Fruit fly (Drosophila melanogaster) whole organism, embryonic: ENCODE data around the gene CG6788.

Experiments used
- Atf-2 ChIP-seq: fragments of 200-800 bp; sonication (Bioruptor generic); optimal IDR thresholded peaks from 2 replicates; lab custom pipeline; 2016; ENCODE audit warnings: missing biosample characterization, missing genetic modification characterization
- Bdp1 ChIP-seq: fragments of 200-800 bp; sonication (Bioruptor generic); optimal IDR thresholded peaks from 3 replicates; lab custom pipeline; 2016; ENCODE audit warnings: missing biosample characterization, missing genetic modification characterization
- CG10147 ChIP-seq: fragments of 200-800 bp; sonication (Bioruptor generic); optimal IDR thresholded peaks from 2 replicates; lab custom pipeline; 2019; ENCODE audit warnings: missing biosample characterization, mild to moderate bottlenecking, missing genetic modification characterization, moderate library complexity
- CG11398 ChIP-seq: fragments of 200-800 bp; sonication (Bioruptor generic); optimal IDR thresholded peaks from 2 replicates; lab custom pipeline; 2016; ENCODE audit warnings: missing biosample characterization, missing genetic modification characterization
- CG12236 ChIP-seq: fragments of 200-800 bp; sonication (Bioruptor generic); optimal IDR thresholded peaks from 2 replicates; lab custom pipeline; 2016; ENCODE audit warnings: missing biosample characterization, missing genetic modification characterization
- CG14050 ChIP-seq: fragments of 200-800 bp; sonication (Bioruptor generic); IDR thresholded peaks from 3 replicates; pipeline ENCODE4 v1.3.6; 2022; ENCODE audit warnings: missing biosample characterization, missing genetic modification characterization
- CG14860 ChIP-seq: fragments of 200-800 bp; sonication (Bioruptor generic); IDR thresholded peaks from 3 replicates; pipeline ENCODE4 v1.3.6; 2022; ENCODE audit warnings: missing biosample characterization, missing genetic modification characterization; ENCODE audit not compliant: partially characterized antibody
- CG15479 ChIP-seq: fragments of 200-800 bp; sonication (Bioruptor generic); optimal IDR thresholded peaks from 3 replicates; lab custom pipeline; 2019; ENCODE audit warnings: missing biosample characterization, mild to moderate bottlenecking, missing genetic modification characterization, moderate library complexity
- CG16813 ChIP-seq: fragments of 200-800 bp; sonication (Bioruptor generic); IDR thresholded peaks from 3 replicates; pipeline ENCODE4 v1.3.6; 2022; ENCODE audit warnings: missing biosample characterization, missing genetic modification characterization; ENCODE audit not compliant: partially characterized antibody
- CG17385 ChIP-seq: fragments of 200-800 bp; sonication (Bioruptor generic); optimal IDR thresholded peaks from 3 replicates; lab custom pipeline; 2018; ENCODE audit warnings: missing biosample characterization, mild to moderate bottlenecking, missing genetic modification characterization
- CG2120 ChIP-seq: fragments of 200-800 bp; sonication (Bioruptor generic); optimal IDR thresholded peaks from 3 replicates; lab custom pipeline; 2016; ENCODE audit warnings: missing biosample characterization, missing genetic modification characterization
- CG30020 ChIP-seq: fragments of 200-800 bp; optimal IDR thresholded peaks from 2 replicates; lab custom pipeline; 2019; ENCODE audit warnings: missing biosample characterization, mild to moderate bottlenecking, missing genetic modification characterization, moderate library complexity
- CG32767 ChIP-seq: fragments of 200-800 bp; sonication (Bioruptor generic); IDR thresholded peaks from 2 replicates; pipeline ENCODE4 v1.3.6; 2022; ENCODE audit warnings: missing biosample characterization, missing genetic modification characterization
- CG32772 ChIP-seq: fragments of 200-800 bp; sonication (Bioruptor generic); IDR thresholded peaks from 2 replicates; pipeline ENCODE4 v1.3.6; 2022; ENCODE audit warnings: missing biosample characterization, missing genetic modification characterization
- CG6654 ChIP-seq: fragments of 200-800 bp; sonication (Bioruptor generic); optimal IDR thresholded peaks from 2 replicates; lab custom pipeline; 2017; ENCODE audit warnings: missing biosample characterization, mild to moderate bottlenecking, missing genetic modification characterization
- CG6689 ChIP-seq: fragments of 200-800 bp; sonication (Bioruptor generic); IDR thresholded peaks from 2 replicates; pipeline ENCODE4 v1.3.6; 2022; ENCODE audit warnings: missing biosample characterization, missing genetic modification characterization
- CG8359 ChIP-seq: fragments of 200-800 bp; sonication (Bioruptor generic); optimal IDR thresholded peaks from 2 replicates; lab custom pipeline; 2017; ENCODE audit warnings: missing biosample characterization, mild to moderate bottlenecking, missing genetic modification characterization, borderline replicate concordance
- CG9215 ChIP-seq: fragments of 200-800 bp; sonication (Bioruptor generic); IDR thresholded peaks from 2 replicates; pipeline ENCODE4 v1.3.6; 2022; ENCODE audit warnings: missing biosample characterization, missing genetic modification characterization
- CG9727 ChIP-seq: fragments of 200-800 bp; sonication (Bioruptor generic); optimal IDR thresholded peaks from 3 replicates; lab custom pipeline; 2017; ENCODE audit warnings: missing biosample characterization, mild to moderate bottlenecking, missing genetic modification characterization
- Dek ChIP-seq: fragments of 200-800 bp; sonication (Bioruptor generic); optimal IDR thresholded peaks from 3 replicates; lab custom pipeline; 2019; ENCODE audit warnings: missing biosample characterization, mild to moderate bottlenecking, missing genetic modification characterization, moderate library complexity
- Dip2 ChIP-seq: fragments of 200-800 bp; sonication (Bioruptor generic); IDR thresholded peaks from 2 replicates; pipeline ENCODE4 v1.3.6; 2022; ENCODE audit warnings: missing biosample characterization, missing genetic modification characterization
- Dip3 ChIP-seq: fragments of 200-800 bp; sonication (Bioruptor generic); optimal IDR thresholded peaks from 3 replicates; lab custom pipeline; 2016; ENCODE audit warnings: missing biosample characterization, missing genetic modification characterization
- Dll ChIP-seq: fragments of 200-800 bp; sonication (Bioruptor generic); IDR thresholded peaks from 4 replicates; pipeline ENCODE4 v1.3.6; 2022; ENCODE audit warnings: missing biosample characterization, missing genetic modification characterization; ENCODE audit not compliant: partially characterized antibody
- Elba2 ChIP-seq: fragments of 200-800 bp; sonication (Bioruptor generic); optimal IDR thresholded peaks from 3 replicates; lab custom pipeline; 2016; ENCODE audit warnings: missing biosample characterization, missing genetic modification characterization
- Ets97D ChIP-seq: fragments of 200-800 bp; sonication (Bioruptor generic); optimal IDR thresholded peaks from 3 replicates; lab custom pipeline; 2016; ENCODE audit warnings: missing biosample characterization, missing genetic modification characterization
- Fer1 ChIP-seq: fragments of 200-800 bp; sonication (Bioruptor generic); optimal IDR thresholded peaks from 2 replicates; lab custom pipeline; 2017; ENCODE audit warnings: missing biosample characterization, mild to moderate bottlenecking, missing genetic modification characterization
- HmgZ ChIP-seq: fragments of 200-800 bp; sonication (Bioruptor generic); optimal IDR thresholded peaks from 2 replicates; lab custom pipeline; 2018; ENCODE audit warnings: missing biosample characterization, mild to moderate bottlenecking, missing genetic modification characterization
- NC2β ChIP-seq: fragments of 200-800 bp; sonication (Bioruptor generic); optimal IDR thresholded peaks from 2 replicates; lab custom pipeline; 2016; ENCODE audit warnings: missing biosample characterization, missing genetic modification characterization
- Nf-YC ChIP-seq: fragments of 200-800 bp; optimal IDR thresholded peaks from 3 replicates; lab custom pipeline; 2019; ENCODE audit warnings: missing biosample characterization, mild to moderate bottlenecking, missing genetic modification characterization, moderate library complexity
- Ravus ChIP-seq: fragments of 200-800 bp; sonication (Bioruptor generic); IDR thresholded peaks from 2 replicates; pipeline ENCODE4 v1.3.6; 2022; ENCODE audit warnings: missing biosample characterization, missing genetic modification characterization
- Sox100B ChIP-seq: fragments of 200-800 bp; sonication (Bioruptor generic); optimal IDR thresholded peaks from 3 replicates; lab custom pipeline; 2018; ENCODE audit warnings: missing biosample characterization, mild to moderate bottlenecking, missing genetic modification characterization
- YL-1 ChIP-seq: fragments of 200-800 bp; sonication (Bioruptor generic); optimal IDR thresholded peaks from 3 replicates; lab custom pipeline; 2017; ENCODE audit warnings: missing biosample characterization, mild to moderate bottlenecking, missing genetic modification characterization
- bab2 ChIP-seq: fragments of 200-800 bp; sonication (Bioruptor generic); optimal IDR thresholded peaks from 2 replicates; lab custom pipeline; 2016; ENCODE audit warnings: missing biosample characterization, missing genetic modification characterization
- bbx ChIP-seq: fragments of 200-800 bp; sonication (Bioruptor generic); IDR thresholded peaks from 2 replicates; pipeline ENCODE4 v1.3.6; 2022; ENCODE audit warnings: missing biosample characterization, missing genetic modification characterization; ENCODE audit not compliant: partially characterized antibody
- bowl ChIP-seq: fragments of 200-800 bp; sonication (Bioruptor generic); IDR thresholded peaks from 2 replicates; pipeline ENCODE4 v1.3.6; 2022; ENCODE audit warnings: missing biosample characterization, missing genetic modification characterization
- chinmo ChIP-seq: fragments of 200-800 bp; sonication (Bioruptor generic); IDR thresholded peaks from 4 replicates; pipeline ENCODE4 v1.3.6; 2022; ENCODE audit warnings: missing biosample characterization, missing genetic modification characterization; ENCODE audit not compliant: partially characterized antibody
- dmrt11E ChIP-seq: fragments of 200-800 bp; sonication (Bioruptor generic); optimal IDR thresholded peaks from 3 replicates; lab custom pipeline; 2018; ENCODE audit warnings: missing biosample characterization, mild to moderate bottlenecking, missing genetic modification characterization, moderate library complexity
- exex ChIP-seq: fragments of 200-800 bp; sonication (Bioruptor generic); optimal IDR thresholded peaks from 4 replicates; lab custom pipeline; 2018; ENCODE audit warnings: missing biosample characterization, mild to moderate bottlenecking, missing genetic modification characterization, moderate library complexity
- gce ChIP-seq: fragments of 200-800 bp; sonication (Bioruptor generic); IDR thresholded peaks from 3 replicates; pipeline ENCODE4 v1.3.6; 2022; ENCODE audit warnings: missing biosample characterization, missing genetic modification characterization
- kah ChIP-seq: fragments of 200-800 bp; sonication (Bioruptor generic); optimal IDR thresholded peaks from 2 replicates; lab custom pipeline; 2018; ENCODE audit warnings: missing biosample characterization, mild to moderate bottlenecking, missing genetic modification characterization
- ken ChIP-seq: fragments of 200-800 bp; sonication (Bioruptor generic); IDR thresholded peaks from 3 replicates; pipeline ENCODE4 v1.3.6; 2022; ENCODE audit warnings: missing biosample characterization, missing genetic modification characterization
- klu ChIP-seq: fragments of 200-800 bp; sonication (Bioruptor generic); IDR thresholded peaks from 2 replicates; pipeline ENCODE4 v1.3.6; 2022; ENCODE audit warnings: missing biosample characterization, missing genetic modification characterization
- luna ChIP-seq: fragments of 200-800 bp; sonication (Bioruptor generic); optimal IDR thresholded peaks from 2 replicates; lab custom pipeline; 2016; ENCODE audit warnings: missing biosample characterization, missing genetic modification characterization
- nerfin-2 ChIP-seq: fragments of 200-800 bp; sonication (Bioruptor generic); IDR thresholded peaks from 2 replicates; pipeline ENCODE4 v1.3.6; 2022; ENCODE audit warnings: missing biosample characterization, missing genetic modification characterization; ENCODE audit not compliant: partially characterized antibody
- phol ChIP-seq: fragments of 200-800 bp; sonication (Bioruptor generic); optimal IDR thresholded peaks from 3 replicates; lab custom pipeline; 2018; ENCODE audit warnings: missing biosample characterization, mild to moderate bottlenecking, missing genetic modification characterization, moderate library complexity
- pzg ChIP-seq: fragments of 200-800 bp; sonication (Bioruptor generic); optimal IDR thresholded peaks from 3 replicates; lab custom pipeline; 2018; ENCODE audit warnings: missing biosample characterization, mild to moderate bottlenecking, missing genetic modification characterization, moderate library complexity
- rib ChIP-seq: fragments of 200-800 bp; sonication (Bioruptor generic); IDR thresholded peaks from 2 replicates; pipeline ENCODE4 v1.3.6; 2022; ENCODE audit warnings: missing biosample characterization, missing genetic modification characterization
- row ChIP-seq: fragments of 200-800 bp; sonication (Bioruptor generic); IDR thresholded peaks from 3 replicates; pipeline ENCODE4 v1.3.6; 2022; ENCODE audit warnings: missing biosample characterization, missing genetic modification characterization
- shn ChIP-seq: fragments of 200-800 bp; sonication (Bioruptor generic); optimal IDR thresholded peaks from 3 replicates; lab custom pipeline; 2016; ENCODE audit warnings: missing biosample characterization, missing genetic modification characterization

Gene CG6788

DNA sequence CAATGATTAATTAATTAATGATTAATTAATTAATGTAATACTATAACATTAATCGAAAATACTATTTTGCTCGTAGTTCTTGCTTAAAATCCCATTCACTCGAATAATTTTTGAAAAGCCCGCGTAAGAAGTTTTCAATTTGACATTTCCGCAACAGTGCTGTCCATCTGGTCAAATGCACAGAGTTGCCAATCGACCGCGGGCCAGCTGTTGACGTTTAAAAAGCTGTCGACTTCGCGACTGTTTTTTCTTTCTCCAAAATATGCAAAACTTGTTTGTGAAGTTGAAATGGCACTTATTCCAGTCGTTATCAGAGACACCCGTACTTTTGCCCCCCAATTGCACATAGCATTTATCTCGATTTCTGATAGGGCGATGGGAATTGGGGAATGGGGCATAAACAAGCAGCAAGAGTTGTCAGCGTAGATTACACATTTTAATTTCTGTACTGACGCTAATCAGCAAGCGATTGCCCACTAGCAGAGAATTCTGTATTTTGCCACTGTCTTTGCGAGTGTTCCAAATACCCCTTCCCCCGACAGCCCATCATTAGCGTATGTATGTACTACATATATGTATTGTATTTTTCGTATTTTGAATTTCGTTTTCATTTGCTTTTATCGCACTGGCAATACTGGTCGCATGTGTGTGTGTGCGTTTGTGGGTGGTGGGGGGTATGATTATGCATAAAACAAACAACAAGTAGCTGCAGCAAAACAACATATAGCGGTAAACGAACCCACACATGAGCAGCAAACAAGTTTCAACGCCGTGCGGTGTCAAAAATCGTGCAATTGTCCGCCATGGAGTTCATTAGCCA lies 31.3 kb upstream of the CG6788 start, which contains the start of gene Srx (continued):
- no peak for TF ChIP-seq CG30020 (tag; lab: Kevin White, UChicago)
- TF ChIP-seq Ravus (GFP tag; lab: Robert Waterston, UW): no peak
- TF ChIP-seq row (GFP tag; lab: Robert Waterston, UW): peak; percentile 43; the same call in 2 of the 3 replicates
- peak; percentile 30 for TF ChIP-seq CG2120 (GFP tag; lab: Kevin White, UChicago)
- TF ChIP-seq CG9727: no peak
- no peak for TF ChIP-seq gce
- no peak for TF ChIP-seq rib (GFP tag; lab: Robert Waterston, UW)
- peak; percentile 29 for TF ChIP-seq phol (tag; lab: Kevin White, UChicago)
- peak; percentile 8 for TF ChIP-seq Dek (tag; lab: Kevin White, UChicago)
- TF ChIP-seq CG9215: peak; percentile 37; the same call in 1 of the 2 replicates
- TF ChIP-seq bbx (GFP tag; lab: Robert Waterston, UW): no peak
- TF ChIP-seq CG32767 (GFP tag; lab: Robert Waterston, UW): no peak
- peak; percentile 15 for TF ChIP-seq shn (GFP tag; lab: Kevin White, UChicago)
- no peak for TF ChIP-seq Sox100B (GFP tag; lab: Kevin White, UChicago)
- TF ChIP-seq CG14860 (GFP tag; lab: Robert Waterston, UW): no peak
- peak; percentile 21 for TF ChIP-seq CG17385 (GFP tag; lab: Kevin White, UChicago)
- TF ChIP-seq luna (GFP tag; lab: Kevin White, UChicago): no peak
- no peak for TF ChIP-seq CG15479 (GFP tag; lab: Kevin White, UChicago)
- no peak for TF ChIP-seq CG10147 (GFP tag; lab: Kevin White, UChicago)
- no peak for TF ChIP-seq Bdp1 (GFP tag; lab: Kevin White, UChicago)
- peak; percentile 67 for TF ChIP-seq Nf-YC
- no peak for TF ChIP-seq dmrt11E
- no peak for TF ChIP-seq Dll (GFP tag; lab: Robert Waterston, UW)
- TF ChIP-seq ken (GFP tag; lab: Robert Waterston, UW): no peak
- TF ChIP-seq klu (GFP tag; lab: Robert Waterston, UW): no peak
- TF ChIP-seq Atf-2 (GFP tag; lab: Kevin White, UChicago): no peak
- no peak for TF ChIP-seq Dip3 (GFP tag; lab: Kevin White, UChicago)
- TF ChIP-seq CG11398 (GFP tag; lab: Kevin White, UChicago): no peak
- peak; percentile 12 for TF ChIP-seq HmgZ (tag; lab: Kevin White, UChicago)
- no peak for TF ChIP-seq NC2β (GFP tag; lab: Kevin White, UChicago)
- TF ChIP-seq bab2 (GFP tag; lab: Kevin White, UChicago): peak; percentile 17
- TF ChIP-seq CG16813 (GFP tag; lab: Robert Waterston, UW): no peak
- no peak for TF ChIP-seq bowl (GFP tag; lab: Robert Waterston, UW)
- TF ChIP-seq nerfin-2 (GFP tag; lab: Robert Waterston, UW): no peak
- TF ChIP-seq YL-1 (GFP tag; lab: Kevin White, UChicago): no peak
- TF ChIP-seq CG6654 (GFP tag; lab: Kevin White, UChicago): no peak
- TF ChIP-seq CG6689 (GFP tag; lab: Robert Waterston, UW): no peak
- TF ChIP-seq chinmo (GFP tag; lab: Robert Waterston, UW): 0 out of 4 replicates have a peak, but pooled peaks have one; percentile 65
- TF ChIP-seq CG12236: no peak
- peak; percentile 52 for TF ChIP-seq pzg (GFP tag; lab: Kevin White, UChicago)
- TF ChIP-seq Fer1 (GFP tag; lab: Kevin White, UChicago): peak; percentile 23
- no peak for TF ChIP-seq CG14050 (GFP tag; lab: Robert Waterston, UW)
- no peak for TF ChIP-seq Elba2 (GFP tag; lab: Kevin White, UChicago)
- no peak for TF ChIP-seq CG8359
- TF ChIP-seq CG32772: no peak
- TF ChIP-seq kah (GFP tag; lab: Kevin White, UChicago): no peak
- peak; percentile 66 for TF ChIP-seq Ets97D
- TF ChIP-seq exex (tag; lab: Kevin White, UChicago): peak; percentile 50
- TF ChIP-seq Dip2 (GFP tag; lab: Robert Waterston, UW): no peak
